Fruit fly (Drosophila melanogaster) whole organism, embryonic: ENCODE data around the gene MBD-like.

ENCODE experiments used
- B-H1 ChIP-seq: fragments of 200-800 bp; sonication (Bioruptor generic); IDR thresholded peaks from 3 replicates; pipeline ENCODE4 v1.3.6; 2022; ENCODE audit warnings: missing biosample characterization, missing genetic modification characterization
- Blimp-1 ChIP-seq: fragments of 200-800 bp; sonication (Bioruptor generic); optimal IDR thresholded peaks from 3 replicates; lab custom pipeline; 2018; ENCODE audit warnings: missing biosample characterization, missing genetic modification characterization, mild to moderate bottlenecking, moderate library complexity, missing genetic modification reagents
- CG10462 ChIP-seq: fragments of 200-800 bp; sonication (Bioruptor generic); optimal IDR thresholded peaks from 2 replicates; lab custom pipeline; 2016; ENCODE audit warnings: missing biosample characterization, missing genetic modification characterization
- CG10959 ChIP-seq: fragments of 200-800 bp; sonication (Bioruptor generic); IDR thresholded peaks from 2 replicates; pipeline ENCODE4 v1.3.6; 2022; ENCODE audit warnings: missing biosample characterization, missing genetic modification characterization
- CG11247 ChIP-seq: fragments of 200-800 bp; sonication (Bioruptor generic); IDR thresholded peaks from 2 replicates; pipeline ENCODE4 v1.3.6; 2022; ENCODE audit warnings: missing biosample characterization, missing genetic modification characterization
- CG13287 ChIP-seq: fragments of 200-800 bp; sonication (Bioruptor generic); IDR thresholded peaks from 2 replicates; pipeline ENCODE4 v1.3.6; 2022; ENCODE audit warnings: missing biosample characterization, missing genetic modification characterization; ENCODE audit not compliant: partially characterized antibody
- CG14667 ChIP-seq: fragments of 200-800 bp; sonication (Bioruptor generic); IDR thresholded peaks from 2 replicates; pipeline ENCODE4 v1.3.6; 2022; ENCODE audit warnings: missing biosample characterization, missing genetic modification characterization
- CG14860 ChIP-seq: fragments of 200-800 bp; sonication (Bioruptor generic); IDR thresholded peaks from 3 replicates; pipeline ENCODE4 v1.3.6; 2022; ENCODE audit warnings: missing biosample characterization, missing genetic modification characterization; ENCODE audit not compliant: partially characterized antibody
- CG17802 ChIP-seq: fragments of 200-800 bp; sonication (Bioruptor generic); optimal IDR thresholded peaks from 2 replicates; lab custom pipeline; 2018; ENCODE audit warnings: missing biosample characterization, mild to moderate bottlenecking, missing genetic modification characterization, moderate library complexity
- CG3995 ChIP-seq: fragments of 200-800 bp; sonication (Bioruptor generic); optimal IDR thresholded peaks from 3 replicates; lab custom pipeline; 2016; ENCODE audit warnings: missing biosample characterization, missing genetic modification characterization
- CG43689 ChIP-seq: fragments of 200-800 bp; sonication (Bioruptor generic); IDR thresholded peaks from 2 replicates; pipeline ENCODE4 v1.3.6; 2022; ENCODE audit warnings: missing biosample characterization, missing genetic modification characterization
- CG8765 ChIP-seq: fragments of 200-800 bp; sonication (Bioruptor generic); IDR thresholded peaks from 2 replicates; pipeline ENCODE4 v1.3.6; 2022; ENCODE audit warnings: missing biosample characterization, missing genetic modification characterization
- CG9437 ChIP-seq: fragments of 200-800 bp; sonication (Bioruptor generic); optimal IDR thresholded peaks from 2 replicates; lab custom pipeline; 2018; ENCODE audit warnings: missing biosample characterization, mild to moderate bottlenecking, missing genetic modification characterization
- CG9797 ChIP-seq: fragments of 200-800 bp; sonication (Bioruptor generic); optimal IDR thresholded peaks from 3 replicates; lab custom pipeline; 2018; ENCODE audit warnings: missing biosample characterization, mild to moderate bottlenecking, missing genetic modification characterization
- CHES-1-like ChIP-seq: fragments of 200-800 bp; sonication (Bioruptor generic); optimal IDR thresholded peaks from 2 replicates; lab custom pipeline; 2016; ENCODE audit warnings: missing biosample characterization, missing genetic modification characterization
- CkIIα-i1 ChIP-seq: fragments of 200-800 bp; sonication (Bioruptor generic); IDR thresholded peaks from 2 replicates; pipeline ENCODE4 v1.3.6; 2022; ENCODE audit warnings: missing biosample characterization, missing genetic modification characterization
- Dek ChIP-seq: fragments of 200-800 bp; sonication (Bioruptor generic); optimal IDR thresholded peaks from 3 replicates; lab custom pipeline; 2019; ENCODE audit warnings: missing biosample characterization, mild to moderate bottlenecking, missing genetic modification characterization, moderate library complexity
- Dfd ChIP-seq, 2 experiments: fragments of >200 bp; optimal IDR thresholded peaks; 2 replicates each; lab custom pipeline; 2017; ENCODE audit warnings: missing biosample characterization in 2 of 2, missing genetic modification characterization in 2 of 2
- E2f1 ChIP-seq: fragments of 200-800 bp; sonication (Bioruptor generic); IDR thresholded peaks from 2 replicates; pipeline ENCODE4 v1.3.6; 2022; ENCODE audit warnings: missing biosample characterization, missing genetic modification characterization
- Elba2 ChIP-seq: fragments of 200-800 bp; sonication (Bioruptor generic); optimal IDR thresholded peaks from 3 replicates; lab custom pipeline; 2016; ENCODE audit warnings: missing biosample characterization, missing genetic modification characterization
- Fer3 ChIP-seq: fragments of 200-800 bp; sonication (Bioruptor generic); optimal IDR thresholded peaks from 2 replicates; lab custom pipeline; 2018; ENCODE audit warnings: missing biosample characterization, mild to moderate bottlenecking, missing genetic modification characterization, moderate library complexity
- GATAe ChIP-seq: fragments of 200-800 bp; sonication (Bioruptor generic); conservative IDR thresholded peaks from 2 replicates; pipeline ENCODE4 v1.3.6; 2022; ENCODE audit warnings: missing biosample characterization, missing genetic modification characterization
- HmgD ChIP-seq: fragments of 200-800 bp; sonication (Bioruptor generic); optimal IDR thresholded peaks from 3 replicates; lab custom pipeline; 2016; ENCODE audit warnings: missing biosample characterization, missing genetic modification characterization
- Lim3 ChIP-seq: fragments of 200-800 bp; sonication (Bioruptor generic); IDR thresholded peaks from 2 replicates; pipeline ENCODE4 v1.3.6; 2022; ENCODE audit warnings: missing biosample characterization, missing genetic modification characterization
- NFAT ChIP-seq: fragments of 200-800 bp; sonication (Bioruptor generic); IDR thresholded peaks from 2 replicates; pipeline ENCODE4 v1.3.6; 2022; ENCODE audit warnings: missing biosample characterization, missing genetic modification characterization
- Nf-YA ChIP-seq: fragments of 200-800 bp; sonication (Bioruptor generic); IDR thresholded peaks from 2 replicates; pipeline ENCODE4 v1.3.6; 2022; ENCODE audit warnings: missing biosample characterization, missing genetic modification characterization
- Nf-YC ChIP-seq: fragments of 200-800 bp; optimal IDR thresholded peaks from 3 replicates; lab custom pipeline; 2019; ENCODE audit warnings: missing biosample characterization, mild to moderate bottlenecking, missing genetic modification characterization, moderate library complexity
- Opbp ChIP-seq: fragments of 200-800 bp; sonication (Bioruptor generic); IDR thresholded peaks from 3 replicates; pipeline ENCODE4 v1.3.6; 2022; ENCODE audit warnings: missing biosample characterization, missing genetic modification characterization; ENCODE audit not compliant: partially characterized antibody
- Optix ChIP-seq: fragments of 200-800 bp; sonication (Bioruptor generic); IDR thresholded peaks from 3 replicates; pipeline ENCODE4 v1.3.6; 2022; ENCODE audit warnings: missing biosample characterization, missing genetic modification characterization
- Rfx ChIP-seq: fragments of 200-800 bp; sonication (Bioruptor generic); IDR thresholded peaks from 2 replicates; pipeline ENCODE4 v1.3.6; 2022; ENCODE audit warnings: missing biosample characterization, missing genetic modification characterization
- TFAM ChIP-seq: fragments of 200-800 bp; sonication (Bioruptor generic); optimal IDR thresholded peaks from 2 replicates; lab custom pipeline; 2017; ENCODE audit warnings: missing biosample characterization, missing genetic modification characterization, inconsistent platforms
- bowl ChIP-seq: fragments of 200-800 bp; sonication (Bioruptor generic); IDR thresholded peaks from 2 replicates; pipeline ENCODE4 v1.3.6; 2022; ENCODE audit warnings: missing biosample characterization, missing genetic modification characterization
- da ChIP-seq: fragments of 200-800 bp; sonication (Bioruptor generic); optimal IDR thresholded peaks from 2 replicates; lab custom pipeline; 2016; ENCODE audit warnings: missing biosample characterization, missing genetic modification characterization
- eve ChIP-seq, 2 experiments: fragments of >200 bp; optimal IDR thresholded peaks; 2 replicates each; lab custom pipeline; 2017; ENCODE audit warnings: missing biosample characterization in 2 of 2, missing genetic modification characterization in 2 of 2
- ewg ChIP-seq: fragments of 200-800 bp; sonication (Bioruptor generic); optimal IDR thresholded peaks from 3 replicates; lab custom pipeline; 2017; ENCODE audit warnings: mild to moderate bottlenecking, missing biosample characterization, missing genetic modification reagents, missing genetic modification characterization
- ftz-f1 ChIP-seq: fragments of 200-800 bp; sonication (Bioruptor generic); optimal IDR thresholded peaks from 2 replicates; lab custom pipeline; 2016; ENCODE audit warnings: missing biosample characterization, missing genetic modification characterization
- hkb ChIP-seq, 2 experiments: fragments of 200-800 bp in 1 of 2; fragments of >200 bp in 1 of 2; sonication (Bioruptor generic) in 1 of 2; IDR thresholded peaks in 1 of 2; optimal IDR thresholded peaks in 1 of 2; 2 replicates each; pipeline versions ENCODE4 v1.3.6 to Lab custom; 2017 to 2022; ENCODE audit warnings: missing biosample characterization in 1 of 2, missing genetic modification characterization in 1 of 2
- kni ChIP-seq: fragments of 200-800 bp; sonication (Bioruptor generic); optimal IDR thresholded peaks from 3 replicates; lab custom pipeline; 2017; ENCODE audit warnings: mild to moderate bottlenecking, missing biosample characterization, missing genetic modification reagents, missing genetic modification characterization
- knrl ChIP-seq: fragments of 200-800 bp; sonication (Bioruptor generic); IDR thresholded peaks from 3 replicates; pipeline ENCODE4 v1.3.6; 2022; ENCODE audit warnings: missing biosample characterization, missing genetic modification characterization; ENCODE audit not compliant: partially characterized antibody
- luna ChIP-seq: fragments of 200-800 bp; sonication (Bioruptor generic); optimal IDR thresholded peaks from 2 replicates; lab custom pipeline; 2016; ENCODE audit warnings: missing biosample characterization, missing genetic modification characterization
- maf-S ChIP-seq: fragments of 200-800 bp; sonication (Bioruptor generic); optimal IDR thresholded peaks from 2 replicates; lab custom pipeline; 2016; ENCODE audit warnings: missing biosample characterization, missing genetic modification characterization
- nerfin-2 ChIP-seq: fragments of 200-800 bp; sonication (Bioruptor generic); IDR thresholded peaks from 2 replicates; pipeline ENCODE4 v1.3.6; 2022; ENCODE audit warnings: missing biosample characterization, missing genetic modification characterization; ENCODE audit not compliant: partially characterized antibody
- pb ChIP-seq: fragments of 200-800 bp; sonication (Bioruptor generic); optimal IDR thresholded peaks from 3 replicates; lab custom pipeline; 2016; ENCODE audit warnings: missing biosample characterization, missing genetic modification characterization
- peb ChIP-seq: fragments of 200-800 bp; sonication (Bioruptor generic); IDR thresholded peaks from 2 replicates; pipeline ENCODE4 v1.3.6; 2022; ENCODE audit warnings: missing biosample characterization, missing genetic modification characterization
- pita ChIP-seq: fragments of 200-800 bp; sonication (Bioruptor generic); optimal IDR thresholded peaks from 2 replicates; lab custom pipeline; 2017; ENCODE audit warnings: missing biosample characterization, mild to moderate bottlenecking, missing genetic modification characterization
- slp2 ChIP-seq: fragments of 200-800 bp; sonication (Bioruptor generic); optimal IDR thresholded peaks from 2 replicates; lab custom pipeline; 2016; ENCODE audit warnings: missing biosample characterization, missing genetic modification characterization
- sr ChIP-seq: fragments of 200-800 bp; sonication (Bioruptor generic); IDR thresholded peaks from 3 replicates; pipeline ENCODE4 v1.3.6; 2022; ENCODE audit warnings: missing biosample characterization, missing genetic modification characterization
- twi ChIP-seq: fragments of 200-800 bp; optimal IDR thresholded peaks from 2 replicates; lab custom pipeline; 2019; ENCODE audit warnings: missing biosample characterization, mild to moderate bottlenecking, missing genetic modification characterization, moderate library complexity
- vvl ChIP-seq: fragments of 200-800 bp; sonication (Bioruptor generic); IDR thresholded peaks from 2 replicates; pipeline ENCODE4 v1.3.6; 2022; ENCODE audit warnings: missing biosample characterization, missing genetic modification characterization

MBD-like gene

DNA sequence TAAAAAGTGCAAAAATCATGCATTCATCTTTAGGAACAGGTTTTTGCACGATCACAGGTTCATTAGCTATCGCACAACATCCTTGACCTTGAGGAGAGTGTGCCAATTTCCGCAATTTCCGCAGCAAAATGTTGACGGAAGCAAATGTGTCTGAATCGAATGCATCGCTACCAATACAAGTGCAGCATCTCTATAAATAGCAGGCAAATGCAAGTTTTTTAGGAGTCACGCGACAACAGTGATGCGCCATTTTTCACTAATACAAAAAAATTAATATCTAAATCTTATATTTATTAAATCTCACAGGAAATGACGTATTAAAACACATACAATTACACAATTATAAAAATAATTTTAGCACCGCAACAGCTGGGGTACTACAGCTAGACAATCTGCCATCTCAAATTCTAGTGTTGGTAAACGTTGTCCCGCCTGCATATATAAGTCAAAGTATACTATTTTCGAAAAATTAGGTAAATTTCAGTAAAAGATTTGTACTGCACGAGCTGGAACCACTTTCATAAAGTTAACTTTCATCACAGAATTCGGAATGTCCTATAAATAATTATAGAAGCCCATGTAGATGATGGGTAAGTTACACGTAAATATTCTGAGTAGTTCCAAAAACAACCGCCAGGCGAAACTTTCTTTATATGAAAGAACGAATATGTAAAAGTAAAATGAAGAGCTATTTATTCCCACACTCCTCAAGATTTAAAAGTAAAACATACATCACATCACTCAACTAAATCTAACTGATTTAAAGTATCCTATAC lies 14.4 kb downstream of the MBD-like start, which contains the start of gene CG9399 (continued):
- TF ChIP-seq Opbp (GFP tag; lab: Robert Waterston, UW) (no peak), Elba2 (GFP tag; lab: Kevin White, UChicago) (peak; percentile 84), CG10959 (peak; percentile 92), CG8765 (GFP tag; lab: Robert Waterston, UW) (peak; percentile 97), vvl (GFP tag; lab: Robert Waterston, UW) (peak; percentile 99), maf-S (GFP tag; lab: Kevin White, UChicago) (peak; percentile 90), pita (GFP tag; lab: Kevin White, UChicago) (peak; percentile 55), Nf-YA (GFP tag; lab: Robert Waterston, UW) (peak; percentile 95), CHES-1-like (peak; percentile 87), Optix (GFP tag; lab: Robert Waterston, UW) (peak; percentile 98), Dfd (GFP tag; optimal IDR thresholded peaks at IDR 0.05; lab: Kevin White, UChicago) (no peak), da (GFP tag; lab: Kevin White, UChicago) (peak; percentile 86), CG9797 (GFP tag; lab: Kevin White, UChicago) (peak; percentile 47), CG11247 (GFP tag; lab: Robert Waterston, UW) (peak; percentile 98), CG3995 (GFP tag; lab: Kevin White, UChicago) (peak; percentile 74), kni (GFP tag; lab: Kevin White, UChicago) (peak; percentile 79), knrl (GFP tag; lab: Robert Waterston, UW) (peak; percentile 62), eve (GFP tag; optimal IDR thresholded peaks at IDR 0.05; lab: Kevin White, UChicago) (no peak), peb (GFP tag; lab: Robert Waterston, UW) (peak; percentile 95), ewg (GFP tag; lab: Kevin White, UChicago) (peak; percentile 95), bowl (GFP tag; lab: Robert Waterston, UW) (peak; percentile 96), ftz-f1 (GFP tag; lab: Kevin White, UChicago) (peak; percentile 60), TFAM (GFP tag; lab: Kevin White, UChicago) (peak; percentile 79), twi (tag; lab: Kevin White, UChicago) (peak; percentile 92), GATAe (peak; percentile 90), nerfin-2 (no peak), sr (GFP tag; lab: Robert Waterston, UW) (peak; percentile 92; the same call in 2 of the 3 replicates), pb (GFP tag; lab: Kevin White, UChicago) (peak; percentile 61), CG10462 (GFP tag; lab: Kevin White, UChicago) (peak; percentile 98), CG14860 (GFP tag; lab: Robert Waterston, UW) (0 out of 3 replicates have a peak, but pooled peaks have one; percentile 48), CG14667 (peak; percentile 98), slp2 (peak; percentile 90), luna (GFP tag; lab: Kevin White, UChicago) (peak; percentile 77), Dek (peak; percentile 96), Lim3 (GFP tag; lab: Robert Waterston, UW) (peak; percentile 94), Nf-YC (tag; lab: Kevin White, UChicago) (peak; percentile 84), CG17802 (tag; lab: Kevin White, UChicago) (peak; percentile 84), HmgD (GFP tag; lab: Kevin White, UChicago) (peak; percentile 30), CG13287 (GFP tag; lab: Robert Waterston, UW) (peak; percentile 27; the same call in 1 of the 2 replicates), CG43689 (peak; percentile 97), hkb (optimal IDR thresholded peaks at IDR 0.05; lab: Kevin White, UChicago) (no peak), hkb (GFP tag; IDR thresholded peaks at IDR 0.05; lab: Robert Waterston, UW) (peak; percentile 98), NFAT (peak; percentile 96), B-H1 (GFP tag; lab: Robert Waterston, UW) (peak; percentile 98), Blimp-1 (GFP tag; lab: Kevin White, UChicago) (peak; percentile 95), Fer3 (tag; lab: Kevin White, UChicago) (peak; percentile 96), CG9437 (GFP tag; lab: Kevin White, UChicago) (peak; percentile 94), Rfx (GFP tag; lab: Robert Waterston, UW) (peak; percentile 99), E2f1 (peak; percentile 97), CkIIα-i1 (GFP tag; lab: Robert Waterston, UW) (peak; percentile 81; the same call in 1 of the 2 replicates)
